Fruit fly (Drosophila melanogaster): ENCODE measurements around the gene DppIII.
A peak's percentile ranks its signal among the peaks of the same experiment; 100 is the strongest.

Gene DppIII

DNA sequence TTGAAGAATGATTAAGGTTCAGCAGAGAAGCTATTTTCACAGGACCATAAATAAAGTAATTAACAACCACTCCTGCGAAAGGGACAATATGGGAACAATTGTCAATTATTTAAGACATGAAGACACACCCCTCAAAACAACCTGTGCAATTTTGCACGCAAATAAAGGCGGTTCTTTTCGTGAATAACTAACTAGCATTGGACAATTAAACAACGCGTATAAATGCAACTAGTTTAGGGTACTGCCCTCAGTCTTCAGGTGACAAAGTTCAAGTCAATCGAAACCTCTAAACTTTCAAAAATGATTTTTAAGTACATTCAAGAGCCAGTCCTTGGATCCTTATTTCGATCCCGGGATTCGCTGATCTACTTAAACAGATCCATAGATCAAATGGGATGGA is 22.8 kb upstream of the DppIII start, which contains the start of gene Or85a:
Gene Or85a, plus strand, starts transcription at position 301 of the 400 bp plus-strand sequence.
- TF ChIP-seq EcR (GFP tag; optimal IDR thresholded peaks at IDR 0.05) = no peak
- no peak for TF ChIP-seq CG10348 (GFP tag; IDR thresholded peaks at IDR 0.05)
- no peak for TF ChIP-seq CG9948 (tag; optimal IDR thresholded peaks at IDR 0.05)
- TF ChIP-seq CG32121 (GFP tag; IDR thresholded peaks at IDR 0.05) = no peak
- no peak for TF ChIP-seq Pif1B (GFP tag; optimal IDR thresholded peaks at IDR 0.05)
- no peak for TF ChIP-seq CG12605 (GFP tag; IDR thresholded peaks at IDR 0.05)
- TF ChIP-seq CG4496 (GFP tag; IDR thresholded peaks at IDR 0.05) = no peak
- TF ChIP-seq CG17806 (tag; optimal IDR thresholded peaks at IDR 0.05) = no peak
- no peak for TF ChIP-seq Pif1A (GFP tag; optimal IDR thresholded peaks at IDR 0.05)
- TF ChIP-seq Snoo (tag; optimal IDR thresholded peaks at IDR 0.05) = no peak
- TF ChIP-seq CG14655 (GFP tag; optimal IDR thresholded peaks at IDR 0.05) = no peak
- no peak for TF ChIP-seq fd96Ca (GFP tag; IDR thresholded peaks at IDR 0.05)
- TF ChIP-seq rn (GFP tag; IDR thresholded peaks at IDR 0.05) = no peak
- TF ChIP-seq CG34367 (tag; optimal IDR thresholded peaks at IDR 0.05) = no peak

DNA sequence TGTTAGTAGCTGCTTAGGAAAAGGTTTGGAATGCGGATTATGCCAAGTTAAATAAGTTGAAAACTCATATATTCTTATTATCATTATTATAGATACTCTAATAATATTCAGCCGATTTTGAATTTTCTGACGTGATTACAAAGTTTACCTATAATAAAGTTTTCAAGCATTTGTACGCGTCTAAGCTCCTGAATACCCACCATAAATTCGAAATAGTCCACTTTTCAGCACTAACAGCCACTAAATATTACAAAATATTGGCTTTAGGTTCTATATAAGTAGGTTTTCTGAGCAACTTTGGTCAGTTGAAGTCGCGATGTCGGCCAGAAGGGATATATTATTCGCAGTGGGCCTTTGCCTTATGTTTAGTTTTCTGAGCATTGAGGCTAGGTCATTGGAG is 20.2 kb upstream of the DppIII start, which contains the start of gene CG7443:
Gene CG7443, plus strand, starts transcription at position 301 of the 400 bp plus-strand sequence.
- TF ChIP-seq CG9948 (tag; optimal IDR thresholded peaks at IDR 0.05) = no peak
- TF ChIP-seq fd96Ca (GFP tag; IDR thresholded peaks at IDR 0.05) = no peak
- no peak for TF ChIP-seq CG4496 (GFP tag; IDR thresholded peaks at IDR 0.05)
- no peak for TF ChIP-seq gl (tag; optimal IDR thresholded peaks at IDR 0.05)
- no peak for TF ChIP-seq CG8301 (tag; optimal IDR thresholded peaks at IDR 0.05)
- no peak for TF ChIP-seq CG17806 (tag; optimal IDR thresholded peaks at IDR 0.05)
- no peak for TF ChIP-seq CG15710 (tag; optimal IDR thresholded peaks at IDR 0.05)
- TF ChIP-seq EcR (GFP tag; optimal IDR thresholded peaks at IDR 0.05) = no peak
- no peak for TF ChIP-seq Ets98B (GFP tag; IDR thresholded peaks at IDR 0.05)

DNA sequence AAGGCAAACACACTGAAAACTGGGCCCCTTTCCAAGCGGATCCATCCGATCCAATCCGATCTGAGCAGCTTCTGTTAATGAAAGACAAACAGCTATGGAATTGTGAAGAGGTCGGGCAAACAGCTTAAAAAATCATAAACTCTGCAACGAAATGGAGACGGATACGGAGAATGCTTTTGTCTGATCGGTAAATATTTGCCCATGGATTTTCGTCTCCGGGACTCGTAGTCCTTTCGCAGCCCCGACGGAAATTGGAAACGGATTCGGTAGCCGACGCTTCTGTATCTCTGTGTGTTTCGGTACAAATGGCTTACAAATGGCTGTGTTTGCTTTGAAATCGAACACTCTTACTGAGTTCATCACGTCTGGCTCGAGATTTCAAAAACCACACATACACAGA is 17.3 kb upstream of the DppIII start:
- no peak for TF ChIP-seq rn (GFP tag; IDR thresholded peaks at IDR 0.05)
- TF ChIP-seq CG15710 (tag; optimal IDR thresholded peaks at IDR 0.05) = no peak
- TF ChIP-seq Ets98B (GFP tag; IDR thresholded peaks at IDR 0.05) = no peak

DNA sequence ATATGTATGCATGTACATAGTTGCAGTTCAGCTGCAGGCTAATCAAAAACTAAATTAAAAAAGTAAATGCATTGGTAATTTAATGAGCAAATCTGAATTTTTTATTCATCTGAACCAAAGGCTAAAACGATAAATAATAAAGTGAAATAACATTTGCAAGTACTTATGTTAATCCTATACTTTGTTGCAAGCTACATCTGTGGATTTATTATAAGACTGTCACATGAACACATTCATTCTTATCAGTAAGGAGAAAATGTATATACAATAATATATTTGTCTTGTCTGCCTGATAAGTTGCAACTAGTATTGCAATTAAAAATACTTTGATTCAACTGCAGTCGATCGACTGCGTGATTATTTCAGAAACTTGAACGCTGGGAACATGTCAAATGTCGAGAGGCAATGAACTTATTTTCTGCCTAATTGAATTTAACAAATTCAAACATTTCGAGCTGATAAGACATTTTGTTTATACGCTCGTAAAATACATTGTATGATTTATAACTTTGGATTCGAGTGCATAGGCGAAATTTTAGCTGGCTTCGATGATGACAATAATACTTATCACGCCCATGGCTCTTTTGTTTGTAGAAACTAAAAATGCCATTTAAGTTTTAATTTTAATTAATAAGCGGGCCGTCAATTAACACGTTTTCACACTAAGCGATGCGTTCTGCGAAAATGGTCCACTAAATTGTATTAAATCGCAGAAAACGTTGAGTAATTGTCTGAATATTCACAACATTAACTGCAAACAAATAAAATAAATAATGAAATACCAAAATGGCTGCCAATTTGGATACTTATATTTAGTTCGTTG is 16.0 kb upstream of the DppIII start:
- TF ChIP-seq CG14655 (GFP tag; optimal IDR thresholded peaks at IDR 0.05) = no peak
- no peak for TF ChIP-seq CG4496 (GFP tag; IDR thresholded peaks at IDR 0.05)
- no peak for TF ChIP-seq D1 (tag; optimal IDR thresholded peaks at IDR 0.05)
- no peak for TF ChIP-seq fd96Ca (GFP tag; IDR thresholded peaks at IDR 0.05)
- no peak for TF ChIP-seq CG8159 (tag; optimal IDR thresholded peaks at IDR 0.05)
- TF ChIP-seq Pif1A (GFP tag; optimal IDR thresholded peaks at IDR 0.05) = no peak
- TF ChIP-seq CG34367 (tag; optimal IDR thresholded peaks at IDR 0.05) = no peak
- TF ChIP-seq Snoo (tag; optimal IDR thresholded peaks at IDR 0.05) = no peak
- TF ChIP-seq CG10348 (GFP tag; IDR thresholded peaks at IDR 0.05) = no peak
- no peak for TF ChIP-seq CG13204 (GFP tag; optimal IDR thresholded peaks at IDR 0.05)
- no peak for TF ChIP-seq CG17806 (tag; optimal IDR thresholded peaks at IDR 0.05)
- TF ChIP-seq Ets98B (GFP tag; IDR thresholded peaks at IDR 0.05) = no peak
- no peak for TF ChIP-seq EcR (GFP tag; optimal IDR thresholded peaks at IDR 0.05)
- TF ChIP-seq rn (GFP tag; IDR thresholded peaks at IDR 0.05) = no peak
- no peak for TF ChIP-seq CG12605 (GFP tag; IDR thresholded peaks at IDR 0.05)
- TF ChIP-seq CG15710 (tag; optimal IDR thresholded peaks at IDR 0.05) = no peak
- no peak for TF ChIP-seq CG32121 (GFP tag; IDR thresholded peaks at IDR 0.05)
- no peak for TF ChIP-seq CG9948 (tag; optimal IDR thresholded peaks at IDR 0.05)
- no peak for TF ChIP-seq Pif1B (GFP tag; optimal IDR thresholded peaks at IDR 0.05)
- TF ChIP-seq gl (tag; optimal IDR thresholded peaks at IDR 0.05) = no peak

DNA sequence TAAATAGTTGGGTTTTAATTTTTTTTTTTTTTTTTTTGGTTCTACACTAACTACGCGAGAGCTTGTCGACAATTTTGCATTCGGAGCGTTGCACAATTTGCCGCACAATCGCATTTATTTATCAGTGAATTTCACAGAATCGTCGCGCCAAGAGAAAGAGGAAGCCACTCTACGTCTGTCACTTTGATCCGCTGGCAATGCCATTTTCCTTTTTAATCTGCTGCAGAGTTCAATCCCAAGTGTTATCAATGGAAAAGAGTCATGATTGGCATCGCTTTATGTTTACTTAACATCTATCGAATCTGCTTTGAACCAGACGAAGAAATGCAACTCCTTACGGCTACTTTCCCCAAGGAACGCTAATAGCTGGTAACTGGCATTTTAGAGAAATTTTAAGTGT is 14.6 kb upstream of the DppIII start:
- TF ChIP-seq EcR (GFP tag; optimal IDR thresholded peaks at IDR 0.05) = peak; percentile 16
- TF ChIP-seq D1 (tag; optimal IDR thresholded peaks at IDR 0.05) = no peak

DNA sequence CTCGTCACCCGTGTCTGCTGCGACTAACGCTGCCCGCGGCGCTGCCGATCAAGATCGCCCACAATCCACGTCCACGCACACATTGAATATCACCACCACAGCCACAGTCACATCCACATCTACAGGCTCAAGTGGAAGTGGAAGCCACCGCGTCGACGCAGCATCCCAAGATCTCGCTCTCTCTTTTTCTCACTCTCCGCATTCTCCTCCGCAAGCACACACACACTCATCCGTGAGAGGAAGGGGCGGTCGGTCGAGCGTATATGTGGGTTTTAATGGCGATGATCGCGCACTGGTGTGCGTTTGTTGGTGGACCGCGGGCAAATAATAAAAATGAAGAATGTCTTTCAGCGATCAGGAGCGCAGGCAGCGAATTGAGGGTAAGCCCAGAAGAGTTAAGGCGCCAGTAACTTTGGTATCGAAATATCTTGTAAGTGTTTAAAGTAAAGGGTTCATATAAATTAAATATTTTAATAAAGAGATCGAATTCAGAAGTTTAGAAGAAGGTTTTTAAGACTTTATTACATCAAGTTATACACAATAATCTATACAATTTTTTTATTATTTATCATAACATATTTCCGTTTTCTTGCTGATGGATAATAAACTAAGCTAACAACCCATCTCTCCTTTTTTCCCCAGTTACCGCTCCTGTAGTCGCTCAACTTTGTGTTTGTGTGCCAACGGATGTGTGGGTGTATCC is 10.3 kb upstream of the DppIII start, which contains the start of gene Poxm:
Gene Poxm, minus strand, starts transcription at position 25 of the 703 bp plus-strand sequence.
- TF ChIP-seq CG34367 (tag; optimal IDR thresholded peaks at IDR 0.05) = peak; percentile 90
- no peak for TF ChIP-seq EcR (GFP tag; optimal IDR thresholded peaks at IDR 0.05)
- TF ChIP-seq CG32121 (GFP tag; IDR thresholded peaks at IDR 0.05) = peak; percentile 93
- TF ChIP-seq fd96Ca (GFP tag; IDR thresholded peaks at IDR 0.05) = peak; percentile 91
- TF ChIP-seq rn (GFP tag; IDR thresholded peaks at IDR 0.05) = peak; percentile 87
- TF ChIP-seq CG10348 (GFP tag; IDR thresholded peaks at IDR 0.05) = peak; percentile 90
- TF ChIP-seq CG8159 (tag; optimal IDR thresholded peaks at IDR 0.05) = peak; percentile 98
- TF ChIP-seq Pif1B (GFP tag; optimal IDR thresholded peaks at IDR 0.05) = peak; percentile 91
- peak; percentile 74 for TF ChIP-seq CG12605 (GFP tag; IDR thresholded peaks at IDR 0.05)
- peak; percentile 95 for TF ChIP-seq CG9948 (tag; optimal IDR thresholded peaks at IDR 0.05)
- TF ChIP-seq CG17806 (tag; optimal IDR thresholded peaks at IDR 0.05) = peak; percentile 94
- peak; percentile 89 for TF ChIP-seq Pif1A (GFP tag; optimal IDR thresholded peaks at IDR 0.05)
- peak; percentile 90 for TF ChIP-seq CG4496 (GFP tag; IDR thresholded peaks at IDR 0.05)
- TF ChIP-seq CG14655 (GFP tag; optimal IDR thresholded peaks at IDR 0.05) = peak; percentile 99
- peak; percentile 86 for TF ChIP-seq Ets98B (GFP tag; IDR thresholded peaks at IDR 0.05)
- peak; percentile 97 for TF ChIP-seq CG15710 (tag; optimal IDR thresholded peaks at IDR 0.05)
- TF ChIP-seq CG8301 (tag; optimal IDR thresholded peaks at IDR 0.05) = peak; percentile 96
- TF ChIP-seq D1 (tag; optimal IDR thresholded peaks at IDR 0.05) = peak; percentile 93
- TF ChIP-seq CG13204 (GFP tag; optimal IDR thresholded peaks at IDR 0.05) = peak; percentile 74
- TF ChIP-seq Snoo (tag; optimal IDR thresholded peaks at IDR 0.05) = peak; percentile 95
- TF ChIP-seq gl (tag; optimal IDR thresholded peaks at IDR 0.05) = peak; percentile 76

All from whole organism, pupa.